Fruit fly (Drosophila melanogaster) S2 (cell line): Measurements from ENCODE around the gene HP1D3csd.

Experiments
- CG8478 ChIP-seq: fragments of >200 bp; optimal IDR thresholded peaks from 2 replicates; lab custom pipeline; 2018
- CTCF ChIP-seq, 2 experiments: fragments of >200 bp; optimal IDR thresholded peaks; 2 replicates each; lab custom pipeline; 2018

dm6 chrX:19212954-19213353 lies 22.9 kb downstream of the HP1D3csd start, which contains the start of gene Mur18B:
- TF ChIP-seq CG8478 (lab: Kevin White, UChicago), result no peak
- no peak for TF ChIP-seq CTCF (optimal IDR thresholded peaks at IDR 0.05; lab: Kevin White, UChicago)
